Worm (Caenorhabditis elegans): ENCODE results near the gene mrps-18B.

- no peak for TF ChIP-seq him-1 (tag; optimal IDR thresholded peaks at IDR 0.05)
- no peak for TF ChIP-seq W03F9.2 (tag; optimal IDR thresholded peaks at IDR 0.05)
Measured at ce11 chrII:8570977-8571376, 45.5 kb downstream of the mrps-18B start, which contains the start of gene bcs-1.

All from whole organism, L4/young adult.